Fruit fly (Drosophila melanogaster): ENCODE measurements around the gene BI-1.

Gene BI-1

dm6 chr3L:8308891-8309352 is at the start of gene BI-1 (continued):
- TF ChIP-seq CG6272 (GFP tag; IDR thresholded peaks at IDR 0.05) (0 out of 2 replicates have a peak, but pooled peaks have one; percentile 16), salm (tag; optimal IDR thresholded peaks at IDR 0.05) (peak; percentile 0), Oli (tag; optimal IDR thresholded peaks at IDR 0.05) (peak; percentile 56), CG2120 (GFP tag; optimal IDR thresholded peaks at IDR 0.05) (peak; percentile 76), Neu2 (GFP tag; optimal IDR thresholded peaks at IDR 0.05; ENCODE audit: borderline replicate concordance) (no peak), GATAe (GFP tag; conservative IDR thresholded peaks at IDR 0.05) (peak; percentile 43; the same call in 1 of the 2 replicates), HHEX (GFP tag; optimal IDR thresholded peaks at IDR 0.05) (peak; percentile 51), ken (GFP tag; IDR thresholded peaks at IDR 0.05) (0 out of 3 replicates have a peak, but pooled peaks have one; percentile 15), ase (GFP tag; IDR thresholded peaks at IDR 0.05) (no peak), NfI (GFP tag; optimal IDR thresholded peaks at IDR 0.05) (peak; percentile 66), CG18619 (GFP tag; optimal IDR thresholded peaks at IDR 0.05) (peak; percentile 24), CoRest (tag; optimal IDR thresholded peaks at IDR 0.05) (peak; percentile 84), Scr (GFP tag; IDR thresholded peaks at IDR 0.05; ENCODE audit: partially characterized antibody) (no peak), Stat92E (GFP tag; optimal IDR thresholded peaks at IDR 0.05) (peak in 1 of 3 experiments; percentile 43), CG11723 (GFP tag; optimal IDR thresholded peaks at IDR 0.05) (no peak), Lpt (GFP tag; optimal IDR thresholded peaks at IDR 0.05) (no peak), corto (GFP tag; optimal IDR thresholded peaks at IDR 0.05) (peak; percentile 17), gro (GFP tag; optimal IDR thresholded peaks at IDR 0.05) (peak; percentile 54), CG32767 (GFP tag; IDR thresholded peaks at IDR 0.05) (no peak), sob (GFP tag; IDR thresholded peaks at IDR 0.05) (peak; percentile 83), Camta (GFP tag; optimal IDR thresholded peaks at IDR 0.05) (peak; percentile 34), chif (GFP tag; optimal IDR thresholded peaks at IDR 0.05) (peak in 1 of 2 experiments; percentile 0), CG11695 (GFP tag; IDR thresholded peaks at IDR 0.05) (no peak), sr (GFP tag; IDR thresholded peaks at IDR 0.05) (no peak), dimm (GFP tag; IDR thresholded peaks at IDR 0.05) (no peak), Trl (optimal IDR thresholded peaks at IDR 0.05) (no peak), Trl (GFP tag; optimal IDR thresholded peaks at IDR 0.05) (peak; percentile 63), CG10654 (GFP tag; optimal IDR thresholded peaks at IDR 0.05) (peak; percentile 65), fd3F (GFP tag; optimal IDR thresholded peaks at IDR 0.05) (peak; percentile 35), mld (GFP tag; IDR thresholded peaks at IDR 0.05; ENCODE audit: partially characterized antibody) (no peak), CG11085 (GFP tag; IDR thresholded peaks at IDR 0.05) (no peak), maf-S (GFP tag; optimal IDR thresholded peaks at IDR 0.05) (peak; percentile 29), pum (GFP tag; optimal IDR thresholded peaks at IDR 0.05) (peak; percentile 51), vnd (GFP tag; IDR thresholded peaks at IDR 0.05; ENCODE audit: partially characterized antibody) (no peak), CG6683 (GFP tag; optimal IDR thresholded peaks at IDR 0.05) (peak; percentile 60), Drgx (GFP tag; IDR thresholded peaks at IDR 0.05) (no peak), CrebB (tag; optimal IDR thresholded peaks at IDR 0.05) (peak; percentile 18), Hr39 (optimal IDR thresholded peaks at IDR 0.05) (no peak), Hr3 (GFP tag; optimal IDR thresholded peaks at IDR 0.05) (peak; percentile 57), Myb (GFP tag; optimal IDR thresholded peaks at IDR 0.05) (peak; percentile 31), knrl (GFP tag; IDR thresholded peaks at IDR 0.05; ENCODE audit: partially characterized antibody) (0 out of 3 replicates have a peak, but pooled peaks have one; percentile 23), CG13775 (GFP tag; optimal IDR thresholded peaks at IDR 0.05) (peak; percentile 61), CG10267 (tag; optimal IDR thresholded peaks at IDR 0.05) (peak; percentile 100), Dll (GFP tag; IDR thresholded peaks at IDR 0.05; ENCODE audit: partially characterized antibody) (no peak), Dad (GFP tag; optimal IDR thresholded peaks at IDR 0.05) (peak; percentile 55), D19B (GFP tag; optimal IDR thresholded peaks at IDR 0.05) (peak; percentile 58), tx (GFP tag; optimal IDR thresholded peaks at IDR 0.05) (no peak), CG12659 (GFP tag; optimal IDR thresholded peaks at IDR 0.05) (peak; percentile 80), Fer3 (tag; optimal IDR thresholded peaks at IDR 0.05) (peak; percentile 69), mirr (GFP tag; optimal IDR thresholded peaks at IDR 0.05) (peak; percentile 33), CG18476 (GFP tag; optimal IDR thresholded peaks at IDR 0.05) (peak; percentile 57)
